Fruit fly (Drosophila melanogaster) whole organism, adult: Measurements from ENCODE around the gene Gs1.

ENCODE experiments used
- CG11617 ChIP-seq: fragments of 200-800 bp; sonication (Bioruptor generic); optimal IDR thresholded peaks from 2 replicates; lab custom pipeline; 2017; ENCODE audit warnings: mild to moderate bottlenecking, missing biosample characterization, missing genetic modification reagents, missing genetic modification characterization
- CG14711 ChIP-seq: fragments of 200-800 bp; sonication (Bioruptor generic); optimal IDR thresholded peaks from 2 replicates; lab custom pipeline; 2018; ENCODE audit warnings: missing biosample characterization, mild to moderate bottlenecking, missing genetic modification characterization, moderate library complexity
- CG33017 ChIP-seq: fragments of 200-800 bp; sonication (Bioruptor generic); optimal IDR thresholded peaks from 2 replicates; lab custom pipeline; 2018; ENCODE audit warnings: missing biosample characterization, mild to moderate bottlenecking, missing genetic modification characterization, moderate library complexity
- CG7045 ChIP-seq: fragments of 200-800 bp; sonication (Bioruptor generic); optimal IDR thresholded peaks from 2 replicates; lab custom pipeline; 2017; ENCODE audit warnings: missing biosample characterization, mild to moderate bottlenecking, missing genetic modification characterization
- CG7101 ChIP-seq: fragments of 200-800 bp; sonication (Bioruptor generic); optimal IDR thresholded peaks from 2 replicates; lab custom pipeline; 2018; ENCODE audit warnings: missing biosample characterization, mild to moderate bottlenecking, missing genetic modification characterization, moderate library complexity
- Hr96 ChIP-seq: fragments of 200-800 bp; sonication (Bioruptor generic); optimal IDR thresholded peaks from 2 replicates; lab custom pipeline; 2016; ENCODE audit warnings: missing biosample characterization, missing genetic modification characterization
- cic ChIP-seq: fragments of 200-800 bp; sonication (Bioruptor generic); optimal IDR thresholded peaks from 2 replicates; lab custom pipeline; 2017; ENCODE audit warnings: missing biosample characterization, mild to moderate bottlenecking, missing genetic modification characterization, moderate library complexity
- cnc ChIP-seq, 2 experiments: fragments of >200 bp; optimal IDR thresholded peaks; 2 replicates each; lab custom pipeline; 2017
- kay ChIP-seq: fragments of 200-800 bp; sonication (Bioruptor generic); peaks from one replicate; lab custom pipeline; 2016; ENCODE audit warnings: missing biosample characterization, missing genetic modification characterization, borderline replicate concordance
- ovo ChIP-seq: fragments of 200-800 bp; sonication (Bioruptor generic); optimal IDR thresholded peaks from 2 replicates; lab custom pipeline; 2016; ENCODE audit warnings: missing biosample characterization, missing genetic modification characterization
- pad ChIP-seq: fragments of 200-800 bp; sonication (Bioruptor generic); optimal IDR thresholded peaks from 3 replicates; lab custom pipeline; 2017; ENCODE audit warnings: missing biosample characterization, missing genetic modification characterization, mild to moderate bottlenecking, moderate library complexity, missing genetic modification reagents
- tj ChIP-seq: fragments of 200-800 bp; sonication (Bioruptor generic); optimal IDR thresholded peaks from 3 replicates; lab custom pipeline; 2017; ENCODE audit warnings: missing biosample characterization, mild to moderate bottlenecking, missing genetic modification characterization, moderate library complexity

DNA sequence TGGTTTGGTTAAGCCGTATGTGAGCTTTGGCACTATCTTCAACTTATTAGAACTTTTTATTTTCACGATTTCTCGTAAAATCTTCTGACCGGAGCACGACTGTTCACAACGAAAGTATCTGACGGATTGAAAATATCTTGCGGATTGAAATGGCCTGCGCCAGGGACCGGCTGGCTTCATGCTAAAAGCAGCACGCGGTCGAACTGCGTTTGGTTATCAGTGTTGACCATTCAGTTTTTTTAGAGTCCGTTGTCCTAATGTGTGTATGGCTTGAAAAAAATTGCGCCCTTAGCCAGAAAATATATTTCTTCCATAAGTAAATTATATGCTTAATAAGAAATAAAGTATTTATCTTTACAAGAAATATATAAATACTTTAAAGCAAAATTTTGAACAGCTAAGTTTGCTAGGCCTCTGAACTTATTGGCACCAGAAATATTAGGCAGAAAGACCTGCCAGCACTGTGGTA is 44.6 kb upstream of the Gs1 start, which contains the start of gene net:
- TF ChIP-seq CG11617 (GFP tag; lab: Kevin White, UChicago) (peak; percentile 64), kay (no peak), CG33017 (tag; lab: Kevin White, UChicago) (peak; percentile 80), pad (peak; percentile 56), ovo (GFP tag; lab: Kevin White, UChicago) (no peak), cic (GFP tag; lab: Kevin White, UChicago) (peak; percentile 87), cnc (optimal IDR thresholded peaks at IDR 0.05; lab: Kevin White, UChicago) (no peak), tj (GFP tag; lab: Kevin White, UChicago) (no peak), CG7101 (peak; percentile 72), Hr96 (GFP tag; lab: Kevin White, UChicago) (no peak), CG7045 (peak; percentile 62), CG14711 (peak; percentile 71)
